Worm (Caenorhabditis elegans): Measurements from ENCODE around the gene F13A7.7.

The F13A7.7 gene

ce11 chrV:16355941-16356340, 27.7 kb downstream of the F13A7.7 start:
- TF ChIP-seq ceh-36 (tag; optimal IDR thresholded peaks at IDR 0.05) (no peak), tbx-11 (GFP tag; IDR thresholded peaks at IDR 0.05) (no peak), pes-1 (GFP tag; IDR thresholded peaks at IDR 0.05) (no peak), hmg-4 (GFP tag; optimal IDR thresholded peaks at IDR 0.05) (peak; percentile 66), B0310.2 (tag; optimal IDR thresholded peaks at IDR 0.05) (no peak), hnd-1 (tag; optimal IDR thresholded peaks at IDR 0.05) (no peak), flt-1 (GFP tag; IDR thresholded peaks at IDR 0.05) (no peak), ama-1 (optimal IDR thresholded peaks at IDR 0.05) (no peak), scrt-1 (GFP tag; IDR thresholded peaks at IDR 0.05) (no peak), tra-4 (tag; optimal IDR thresholded peaks at IDR 0.05) (no peak), sea-1 (GFP tag; conservative IDR thresholded peaks at IDR 0.05) (no peak), F13C5.2 (tag; optimal IDR thresholded peaks at IDR 0.05) (peak; percentile 43), ets-7 (tag; optimal IDR thresholded peaks at IDR 0.05) (no peak), aly-1 (tag; optimal IDR thresholded peaks at IDR 0.05) (no peak), tbx-37 (GFP tag; conservative IDR thresholded peaks at IDR 0.05) (no peak), ceh-13 (GFP tag; optimal IDR thresholded peaks at IDR 0.05) (no peak)

- TF ChIP-seq hmg-4 (GFP tag; optimal IDR thresholded peaks at IDR 0.05) (no peak), F13C5.2 (tag; optimal IDR thresholded peaks at IDR 0.05) (no peak)
Observed at ce11 chrV:16354675-16355074, 29.0 kb downstream of the F13A7.7 start.

ce11 chrV:16352282-16352681, 31.3 kb downstream of the F13A7.7 start:
- TF ChIP-seq sea-1 (GFP tag; conservative IDR thresholded peaks at IDR 0.05): no peak
- no peak for TF ChIP-seq ceh-13 (GFP tag; optimal IDR thresholded peaks at IDR 0.05)
- TF ChIP-seq ama-1 (optimal IDR thresholded peaks at IDR 0.05): no peak
- no peak for TF ChIP-seq hnd-1 (tag; optimal IDR thresholded peaks at IDR 0.05)
- no peak for TF ChIP-seq hmg-4 (GFP tag; optimal IDR thresholded peaks at IDR 0.05)
- no peak for TF ChIP-seq scrt-1 (GFP tag; IDR thresholded peaks at IDR 0.05)
- TF ChIP-seq aly-1 (tag; optimal IDR thresholded peaks at IDR 0.05): no peak

DNA sequence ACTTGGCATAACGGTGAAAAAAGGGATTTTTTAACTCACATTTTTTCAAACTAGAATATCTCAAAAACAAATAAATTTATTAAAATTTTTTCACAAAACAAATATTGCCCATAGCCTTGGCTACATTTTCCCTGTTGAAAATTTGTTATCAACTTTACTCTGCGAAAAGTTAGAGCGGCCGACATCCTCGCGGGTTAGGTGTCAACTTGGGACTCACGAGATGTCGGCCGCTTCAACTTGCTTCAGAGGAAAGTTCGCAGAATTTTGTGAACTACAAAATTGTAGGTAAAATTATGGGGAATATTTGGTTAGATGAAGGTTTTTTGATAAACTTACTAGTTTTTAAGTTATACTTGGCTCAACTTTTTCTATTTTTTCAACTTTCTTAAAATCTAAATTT, 31.9 kb downstream of the F13A7.7 start:
- TF ChIP-seq pes-1 (GFP tag; IDR thresholded peaks at IDR 0.05) (no peak), tbx-37 (GFP tag; conservative IDR thresholded peaks at IDR 0.05) (no peak), ama-1 (optimal IDR thresholded peaks at IDR 0.05) (no peak), sea-1 (GFP tag; conservative IDR thresholded peaks at IDR 0.05) (no peak), tra-4 (tag; optimal IDR thresholded peaks at IDR 0.05) (no peak), tbx-11 (GFP tag; IDR thresholded peaks at IDR 0.05) (no peak), hmbx-1 (tag; optimal IDR thresholded peaks at IDR 0.05) (no peak)

ce11 chrV:16350775-16351378, 32.8 kb downstream of the F13A7.7 start:
- TF ChIP-seq B0310.2 (tag; optimal IDR thresholded peaks at IDR 0.05) (no peak), F13C5.2 (tag; optimal IDR thresholded peaks at IDR 0.05) (no peak), hmg-4 (GFP tag; optimal IDR thresholded peaks at IDR 0.05) (peak; percentile 13)

- TF ChIP-seq ama-1 (optimal IDR thresholded peaks at IDR 0.05) (no peak), hnd-1 (tag; optimal IDR thresholded peaks at IDR 0.05) (no peak), F13C5.2 (tag; optimal IDR thresholded peaks at IDR 0.05) (no peak)
Observed at ce11 chrV:16350061-16350460, 33.6 kb downstream of the F13A7.7 start.

DNA sequence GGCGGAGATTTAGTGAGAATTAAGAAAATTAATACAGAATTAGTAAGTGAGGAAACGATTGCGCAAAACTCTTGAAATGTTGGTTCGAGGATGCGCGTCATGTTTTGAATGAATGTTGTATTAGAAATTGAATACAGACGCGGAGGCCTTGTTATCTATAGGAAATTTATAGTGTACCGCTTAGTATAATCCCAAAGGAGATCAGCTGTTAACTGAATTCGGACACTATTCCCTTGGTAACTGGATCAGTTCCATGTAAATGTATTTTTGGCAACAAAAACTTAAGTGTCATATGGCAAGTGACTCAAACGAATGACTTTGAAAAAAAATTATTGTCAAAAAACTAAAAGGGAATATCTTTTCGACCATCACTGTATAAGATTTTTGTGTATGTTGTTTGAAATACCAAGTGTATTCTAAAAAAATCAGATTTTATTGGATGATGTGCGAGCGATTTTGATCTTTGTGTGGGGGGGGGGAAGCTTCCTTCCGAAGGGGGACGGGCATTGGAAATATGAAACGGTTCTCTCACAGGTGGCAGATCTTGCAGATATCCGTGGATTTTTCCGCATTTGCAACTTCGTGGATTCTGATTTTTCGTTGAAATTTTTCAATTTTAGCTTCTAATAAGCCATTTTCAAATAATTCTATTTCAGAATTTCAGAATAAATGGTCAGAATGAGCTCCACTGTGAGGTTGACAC, 37.1 kb downstream of the F13A7.7 start, which contains the start of the genes W08G11.5 and W08G11.1:
TSS of gene W08G11.5 (minus strand) at position 101 of the 703 bp plus-strand sequence.
TSS of gene W08G11.1 (plus strand) at position 653 of the 703 bp plus-strand sequence.
- TF ChIP-seq hnd-1 (tag; optimal IDR thresholded peaks at IDR 0.05) (no peak), tbx-37 (GFP tag; conservative IDR thresholded peaks at IDR 0.05) (no peak), B0310.2 (tag; optimal IDR thresholded peaks at IDR 0.05) (no peak), ceh-13 (GFP tag; optimal IDR thresholded peaks at IDR 0.05) (no peak), hmbx-1 (tag; optimal IDR thresholded peaks at IDR 0.05) (no peak), sea-1 (GFP tag; conservative IDR thresholded peaks at IDR 0.05) (no peak), ets-7 (tag; optimal IDR thresholded peaks at IDR 0.05) (no peak), aly-1 (tag; optimal IDR thresholded peaks at IDR 0.05) (no peak), scrt-1 (GFP tag; IDR thresholded peaks at IDR 0.05) (no peak), tra-4 (tag; optimal IDR thresholded peaks at IDR 0.05) (no peak)

DNA sequence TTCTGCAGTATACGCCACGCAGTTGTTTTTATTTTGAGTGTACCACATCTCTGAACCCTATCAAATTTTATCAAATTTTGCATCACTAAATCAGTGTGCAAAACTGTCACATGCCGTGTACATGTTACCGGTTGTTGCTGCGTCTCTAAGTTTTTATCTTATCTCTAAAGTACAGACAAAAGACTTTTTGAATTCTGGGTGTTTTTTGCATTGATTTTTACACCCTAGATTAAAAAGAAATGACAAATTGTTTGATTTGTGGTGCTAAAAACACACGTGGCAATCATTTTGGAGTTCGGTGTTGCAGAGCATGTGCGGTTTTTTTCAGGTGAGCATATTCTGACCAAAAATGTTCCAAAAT, 41.4 kb downstream of the F13A7.7 start, which contains the start of gene nhr-193:
TSS of gene nhr-193 (plus strand) at position 51 of the 361 bp plus-strand sequence.
- TF ChIP-seq ceh-13 (GFP tag; optimal IDR thresholded peaks at IDR 0.05) (no peak), hnd-1 (tag; optimal IDR thresholded peaks at IDR 0.05) (no peak), aly-1 (tag; optimal IDR thresholded peaks at IDR 0.05) (no peak)
